Fruit fly (Drosophila melanogaster) S2 (cell line): Measurements from ENCODE around the gene stet.

ENCODE experiments used
- CG8478 ChIP-seq: fragments of >200 bp; optimal IDR thresholded peaks from 2 replicates; lab custom pipeline; 2018
- CTCF ChIP-seq, 2 experiments: fragments of >200 bp; optimal IDR thresholded peaks; 2 replicates each; lab custom pipeline; 2018

dm6 chr3L:1469241-1469640, 20.1 kb downstream of the stet start:
- TF ChIP-seq CTCF (optimal IDR thresholded peaks at IDR 0.05; lab: Kevin White, UChicago), result no peak
- no peak for TF ChIP-seq CG8478 (lab: Kevin White, UChicago)
